Fruit fly (Drosophila melanogaster): Measurements from ENCODE around the gene CG32240.

dm6 chr3L:4408313-4409133 is 27.1 kb upstream of the CG32240 start:
- TF ChIP-seq CG6854 (GFP tag; optimal IDR thresholded peaks at IDR 0.05) (no peak), acj6 (GFP tag; optimal IDR thresholded peaks at IDR 0.05) (no peak), CG6163 (GFP tag; IDR thresholded peaks at IDR 0.05) (peak; percentile 16; the same call in 2 of the 3 replicates), Hr4 (GFP tag; optimal IDR thresholded peaks at IDR 0.05) (no peak), Blimp-1 (GFP tag; optimal IDR thresholded peaks at IDR 0.05) (peak; percentile 22), CG10669 (GFP tag; optimal IDR thresholded peaks at IDR 0.05) (peak; percentile 24), svp (GFP tag) (peak; percentile 78), Smox (GFP tag; optimal IDR thresholded peaks at IDR 0.05) (peak; percentile 4), Sox102F (GFP tag; optimal IDR thresholded peaks at IDR 0.05) (no peak), salr (GFP tag; optimal IDR thresholded peaks at IDR 0.05) (no peak), CG16779 (tag; optimal IDR thresholded peaks at IDR 0.05) (no peak)
